Fruit fly (Drosophila melanogaster) whole organism, prepupa: ENCODE results near the gene Sps2.

Source experiments
- CG15336 ChIP-seq: fragments of 200-800 bp; sonication (Bioruptor generic); IDR thresholded peaks from 2 replicates; pipeline ENCODE4 v1.3.6; 2022; ENCODE audit warnings: missing biosample characterization, missing genetic modification characterization
- CG3032 ChIP-seq: fragments of 200-800 bp; optimal IDR thresholded peaks from 2 replicates; lab custom pipeline; 2019; ENCODE audit warnings: missing biosample characterization, mild to moderate bottlenecking, missing genetic modification characterization, moderate library complexity
- CG3919 ChIP-seq: fragments of 200-800 bp; sonication (Bioruptor generic); optimal IDR thresholded peaks from 3 replicates; lab custom pipeline; 2016; ENCODE audit warnings: missing biosample characterization, missing genetic modification characterization
- CG6276 ChIP-seq: fragments of 200-800 bp; sonication (Bioruptor generic); optimal IDR thresholded peaks from 2 replicates; lab custom pipeline; 2017; ENCODE audit warnings: missing biosample characterization, mild to moderate bottlenecking, missing genetic modification characterization
- CG6792 ChIP-seq: fragments of 200-800 bp; sonication (Bioruptor generic); optimal IDR thresholded peaks from 3 replicates; lab custom pipeline; 2016; ENCODE audit warnings: missing biosample characterization, missing genetic modification characterization
- CG6808 ChIP-seq: fragments of 200-800 bp; sonication (Bioruptor generic); optimal IDR thresholded peaks from 3 replicates; lab custom pipeline; 2017; ENCODE audit warnings: missing biosample characterization, missing genetic modification characterization, mild to moderate bottlenecking, moderate library complexity, missing genetic modification reagents
- CG8319 ChIP-seq: fragments of 200-800 bp; sonication (Bioruptor generic); optimal IDR thresholded peaks from 3 replicates; lab custom pipeline; 2016; ENCODE audit warnings: missing biosample characterization, missing genetic modification characterization
- CG9139 ChIP-seq: fragments of 200-800 bp; sonication (Bioruptor generic); optimal IDR thresholded peaks from 3 replicates; lab custom pipeline; 2017; ENCODE audit warnings: missing biosample characterization, mild to moderate bottlenecking, missing genetic modification characterization
- Eip75B ChIP-seq: fragments of 200-800 bp; sonication (Bioruptor generic); optimal IDR thresholded peaks from 3 replicates; lab custom pipeline; 2016; ENCODE audit warnings: missing biosample characterization, missing genetic modification characterization
- Eip78C ChIP-seq: fragments of 200-800 bp; sonication (Bioruptor generic); peaks from one replicate; lab custom pipeline; 2016; ENCODE audit warnings: missing biosample characterization, missing genetic modification characterization
- Hr4 ChIP-seq: fragments of 200-800 bp; sonication (Bioruptor generic); optimal IDR thresholded peaks from 3 replicates; lab custom pipeline; 2016; ENCODE audit warnings: missing biosample characterization, missing genetic modification characterization
- Sox102F ChIP-seq: fragments of 200-800 bp; sonication (Bioruptor generic); optimal IDR thresholded peaks from 2 replicates; lab custom pipeline; 2016; ENCODE audit warnings: missing biosample characterization, mild to moderate bottlenecking, missing genetic modification characterization
- Sox14 ChIP-seq: fragments of 200-800 bp; sonication (Bioruptor generic); optimal IDR thresholded peaks from 3 replicates; lab custom pipeline; 2016; ENCODE audit warnings: missing biosample characterization, missing genetic modification characterization
- Sox15 ChIP-seq: fragments of 200-800 bp; sonication (Bioruptor generic); optimal IDR thresholded peaks from 3 replicates; lab custom pipeline; 2016; ENCODE audit warnings: missing biosample characterization, missing genetic modification characterization
- achi ChIP-seq: fragments of 200-800 bp; sonication (Bioruptor generic); optimal IDR thresholded peaks from 3 replicates; lab custom pipeline; 2016; ENCODE audit warnings: missing biosample characterization, missing genetic modification characterization
- acj6 ChIP-seq: fragments of 200-800 bp; sonication (Bioruptor generic); optimal IDR thresholded peaks from 3 replicates; lab custom pipeline; 2016; ENCODE audit warnings: missing biosample characterization, missing genetic modification characterization
- cyc ChIP-seq: fragments of 200-800 bp; sonication (Bioruptor generic); optimal IDR thresholded peaks from 3 replicates; lab custom pipeline; 2016; ENCODE audit warnings: missing biosample characterization, missing genetic modification characterization
- dac ChIP-seq: fragments of 200-800 bp; sonication (Bioruptor generic); optimal IDR thresholded peaks from 2 replicates; lab custom pipeline; 2017; ENCODE audit warnings: missing biosample characterization, mild to moderate bottlenecking, missing genetic modification characterization
- esn ChIP-seq: fragments of 200-800 bp; sonication (Bioruptor generic); optimal IDR thresholded peaks from 2 replicates; lab custom pipeline; 2016; ENCODE audit warnings: missing biosample characterization, mild to moderate bottlenecking, missing genetic modification characterization, moderate library complexity
- fd59A ChIP-seq: fragments of 200-800 bp; sonication (Bioruptor generic); optimal IDR thresholded peaks from 2 replicates; lab custom pipeline; 2017; ENCODE audit warnings: missing biosample characterization, mild to moderate bottlenecking, missing genetic modification characterization, missing genetic modification reagents
- fd85E ChIP-seq: fragments of 200-800 bp; sonication (Bioruptor generic); optimal IDR thresholded peaks from 3 replicates; lab custom pipeline; 2016; ENCODE audit warnings: missing biosample characterization, missing genetic modification characterization
- fkh ChIP-seq: fragments of 200-800 bp; sonication (Bioruptor generic); optimal IDR thresholded peaks from 3 replicates; lab custom pipeline; 2017; ENCODE audit warnings: missing biosample characterization, mild to moderate bottlenecking, missing genetic modification characterization, moderate library complexity
- net ChIP-seq: fragments of 200-800 bp; sonication (Bioruptor generic); optimal IDR thresholded peaks from 3 replicates; lab custom pipeline; 2016; ENCODE audit warnings: missing biosample characterization, missing genetic modification characterization
- salr ChIP-seq, 2 experiments: fragments of 200-800 bp; sonication (Bioruptor generic); optimal IDR thresholded peaks; 3 replicates each; lab custom pipeline; 2016 to 2018; ENCODE audit warnings: missing biosample characterization in 2 of 2, missing genetic modification characterization in 2 of 2, mild to moderate bottlenecking in 1 of 2
- spab ChIP-seq: fragments of 200-800 bp; sonication (Bioruptor generic); optimal IDR thresholded peaks from 2 replicates; lab custom pipeline; 2017; ENCODE audit warnings: missing biosample characterization, mild to moderate bottlenecking, missing genetic modification characterization, missing genetic modification reagents
- topi ChIP-seq: fragments of 200-800 bp; sonication (Bioruptor generic); optimal IDR thresholded peaks from 3 replicates; lab custom pipeline; 2016; ENCODE audit warnings: missing biosample characterization, missing genetic modification characterization
- vri ChIP-seq: fragments of 200-800 bp; sonication (Bioruptor generic); optimal IDR thresholded peaks from 3 replicates; lab custom pipeline; 2016; ENCODE audit warnings: missing biosample characterization, mild to moderate bottlenecking, missing genetic modification characterization

The Sps2 gene

DNA sequence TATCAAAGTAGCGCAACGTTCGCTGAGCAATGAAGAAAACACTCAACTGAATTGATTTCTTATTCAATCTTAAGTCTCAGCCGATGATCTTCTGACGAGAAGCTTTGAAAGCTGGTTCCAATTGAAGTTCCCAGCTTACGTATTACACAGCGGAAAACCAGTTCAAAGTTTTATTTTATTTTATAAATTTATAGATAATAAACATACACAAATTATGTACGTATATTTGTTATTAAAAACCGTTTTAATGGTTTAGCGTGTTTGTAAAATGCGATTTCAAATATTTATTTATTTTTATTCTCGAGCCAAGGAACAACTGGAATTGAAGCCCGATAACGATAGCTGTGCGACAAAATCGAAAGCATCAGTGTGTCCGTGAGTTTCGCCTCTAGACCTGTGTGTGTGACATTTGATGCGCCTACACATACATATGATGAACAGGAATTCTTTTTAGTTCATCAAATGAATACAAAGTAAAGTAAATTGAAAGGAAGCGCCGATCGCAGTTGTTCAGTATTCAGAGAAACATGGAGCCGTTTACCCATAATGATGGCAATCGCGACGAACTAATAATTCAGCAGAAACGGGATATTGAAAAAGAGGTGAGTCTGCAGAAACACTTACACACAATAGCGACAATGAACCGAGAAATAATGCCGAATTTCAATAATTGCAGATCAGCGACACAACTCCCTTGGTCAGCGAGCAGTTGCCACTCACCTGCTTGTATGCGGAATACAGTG lies 35.7 kb upstream of the Sps2 start, which contains the start of the genes CG5390 and CG4968 (continued):
- TF ChIP-seq net (no peak), Sox15 (peak; percentile 16)
- TF ChIP-seq, all 60 proteins: peak for 38

DNA sequence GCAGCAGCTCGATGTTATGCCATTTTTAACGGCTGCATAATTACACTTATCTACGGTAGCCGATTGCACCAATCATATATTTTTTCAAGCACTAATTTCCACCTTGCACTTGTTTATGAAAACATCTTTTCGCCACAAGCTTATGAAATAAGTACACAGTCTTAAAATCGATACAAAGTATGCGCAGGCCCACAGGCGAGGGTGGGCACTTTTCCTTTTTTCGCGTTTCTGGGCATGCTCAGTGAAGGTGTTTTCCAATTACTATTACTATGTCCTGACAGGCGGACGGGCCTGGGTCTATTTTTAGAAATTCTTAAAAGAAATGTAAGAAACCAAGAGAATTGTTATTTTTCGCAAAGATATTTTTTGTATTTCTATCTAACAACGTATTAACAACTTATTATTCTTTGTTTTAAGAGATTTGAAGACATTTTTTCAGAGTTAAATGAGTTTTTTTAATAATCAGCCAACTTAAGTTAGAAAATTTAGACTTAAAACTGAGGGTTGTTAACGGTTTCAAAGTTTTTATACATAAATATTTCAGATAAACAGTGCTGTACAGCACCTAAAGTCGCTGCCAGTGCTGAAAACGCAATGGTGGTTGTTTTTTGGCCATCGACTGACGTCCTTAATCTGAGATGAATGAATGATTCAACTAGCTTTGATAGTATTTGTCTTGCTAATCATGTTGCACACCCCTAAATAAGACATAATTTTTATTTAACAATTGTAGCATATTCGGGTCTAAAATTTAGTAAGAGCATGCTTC lies 31.6 kb upstream of the Sps2 start, which contains the start of gene Cdk5alpha:
TSS of gene Cdk5alpha (minus strand) at position 343 of the 769 bp plus-strand sequence.
- no peak for TF ChIP-seq CG15336 (GFP tag; lab: Robert Waterston, UW)
- peak; percentile 1 for TF ChIP-seq topi (GFP tag; lab: Kevin White, UChicago)
- peak; percentile 3 for TF ChIP-seq esn (GFP tag; lab: Kevin White, UChicago)

DNA sequence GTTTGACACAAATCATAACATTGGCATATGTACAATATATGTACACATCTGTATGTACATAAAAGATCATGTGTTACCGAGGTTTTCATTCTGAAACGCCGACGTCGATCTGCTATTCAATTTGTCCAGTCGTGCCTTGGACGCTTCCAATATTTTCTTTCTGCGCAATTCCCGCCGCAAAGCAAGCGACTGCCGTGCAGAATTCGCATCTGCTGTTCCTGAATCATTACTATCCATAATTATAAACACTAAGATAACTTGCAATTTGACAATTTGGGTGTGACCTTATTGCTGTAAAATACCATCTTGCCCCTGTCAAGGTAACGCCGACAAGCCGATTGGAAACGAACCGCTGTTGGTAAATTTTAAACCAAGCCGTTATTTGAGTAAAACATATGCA lies 30.6 kb upstream of the Sps2 start:
- TF ChIP-seq Sox15, result no peak
- peak; percentile 69 for TF ChIP-seq fkh (GFP tag; lab: Kevin White, UChicago)
- TF ChIP-seq CG8319 (GFP tag; lab: Kevin White, UChicago), result no peak
- TF ChIP-seq CG6792, result no peak
- TF ChIP-seq fd59A, result no peak
- TF ChIP-seq Sox102F (GFP tag; lab: Kevin White, UChicago), result no peak
- no peak for TF ChIP-seq spab (GFP tag; lab: Kevin White, UChicago)

DNA sequence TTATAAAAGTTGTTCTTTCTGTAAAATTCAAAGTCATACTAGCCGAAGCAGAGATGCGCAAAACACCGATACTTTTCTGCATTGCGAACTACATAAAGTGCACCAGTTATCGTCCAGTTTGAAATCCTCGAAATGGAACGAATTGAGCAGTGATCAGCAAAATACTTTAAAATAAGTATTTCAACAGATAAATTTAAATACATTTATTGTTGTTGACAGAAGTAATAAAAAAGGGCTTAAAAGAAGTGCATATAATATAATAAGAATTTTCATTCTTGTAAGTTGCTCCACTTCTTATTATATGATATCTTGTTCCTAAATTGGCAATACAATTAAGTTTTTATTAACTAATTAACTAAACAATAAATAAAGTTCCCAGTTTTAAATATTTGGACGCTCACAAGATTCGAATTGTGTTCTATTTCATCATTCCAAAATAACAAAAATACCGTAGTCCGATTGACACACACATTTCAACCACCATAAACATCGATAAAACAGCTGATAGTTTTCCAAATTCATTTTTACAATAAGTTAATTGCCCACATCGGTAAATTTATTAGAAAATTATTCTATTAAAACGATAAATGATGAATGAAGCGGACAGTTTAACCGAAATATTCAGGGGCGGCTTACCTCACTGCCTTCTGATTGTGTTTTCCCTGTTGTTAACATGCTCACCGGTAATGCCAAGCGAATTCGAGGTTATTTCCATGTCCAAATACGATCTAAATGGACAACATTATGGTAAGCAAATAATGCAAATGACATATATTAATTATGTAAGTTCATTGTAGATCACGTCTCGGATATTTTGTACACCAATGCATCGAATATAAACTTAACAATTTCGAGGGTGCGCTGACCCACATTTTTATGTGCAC lies 27.8 kb upstream of the Sps2 start, which contains the start of the genes Usp14 and CG4972:
TSS of gene Usp14 (minus strand) at position 70 of the 884 bp plus-strand sequence.
TSS of gene CG4972 (plus strand) at position 466 of the 884 bp plus-strand sequence.
- no peak for TF ChIP-seq dac (GFP tag; lab: Kevin White, UChicago)
- peak; percentile 6 for TF ChIP-seq esn (GFP tag; lab: Kevin White, UChicago)
- peak; percentile 22 for TF ChIP-seq cyc (GFP tag; lab: Kevin White, UChicago)
- peak; percentile 34 for TF ChIP-seq CG3032 (tag; lab: Kevin White, UChicago)
- TF ChIP-seq Sox14 (GFP tag; lab: Kevin White, UChicago), result peak; percentile 21
- peak; percentile 25 for TF ChIP-seq fkh (GFP tag; lab: Kevin White, UChicago)
- TF ChIP-seq topi (GFP tag; lab: Kevin White, UChicago), result peak; percentile 26
- TF ChIP-seq spab (GFP tag; lab: Kevin White, UChicago), result no peak

DNA sequence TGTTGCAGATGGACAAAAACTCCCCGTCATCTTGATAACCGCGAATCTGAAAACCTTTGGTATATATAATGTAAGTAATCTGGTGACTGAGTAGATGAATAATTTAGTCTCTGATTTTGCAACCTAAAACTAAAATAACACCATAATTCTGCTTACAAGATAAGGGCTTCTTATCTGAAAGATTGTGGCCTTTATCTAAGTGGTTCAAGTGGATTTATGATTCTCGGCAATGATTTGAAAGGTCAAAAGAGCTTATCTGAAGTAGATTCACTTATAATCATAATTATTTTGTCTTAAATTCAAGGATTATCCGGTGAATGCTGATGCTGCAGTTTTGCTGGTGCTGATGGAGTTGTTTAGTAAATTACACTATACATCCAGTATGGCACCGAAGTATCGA lies 26.5 kb upstream of the Sps2 start:
- no peak for TF ChIP-seq acj6 (GFP tag; lab: Kevin White, UChicago)
- no peak for TF ChIP-seq Eip78C (GFP tag; lab: Kevin White, UChicago)
- TF ChIP-seq CG6808 (GFP tag; lab: Kevin White, UChicago), result no peak
- no peak for TF ChIP-seq CG6276
- no peak for TF ChIP-seq vri (GFP tag; lab: Kevin White, UChicago)
- TF ChIP-seq achi (GFP tag; lab: Kevin White, UChicago), result no peak
- no peak for TF ChIP-seq Eip75B (GFP tag; lab: Kevin White, UChicago)
- no peak for TF ChIP-seq CG9139 (GFP tag; lab: Kevin White, UChicago)
- TF ChIP-seq esn (GFP tag; lab: Kevin White, UChicago), result no peak
- no peak for TF ChIP-seq fd85E (GFP tag; lab: Kevin White, UChicago)
- TF ChIP-seq CG3919, result no peak
- no peak for TF ChIP-seq Hr4 (GFP tag; lab: Kevin White, UChicago)
- TF ChIP-seq salr (GFP tag; optimal IDR thresholded peaks at IDR 0.05; lab: Kevin White, UChicago), result no peak
